Fruit fly (Drosophila melanogaster): Measurements from ENCODE around the gene grnd.

- TF ChIP-seq psq (optimal IDR thresholded peaks at IDR 0.05) (no peak), Dll (optimal IDR thresholded peaks at IDR 0.05) (no peak), CG8478 (optimal IDR thresholded peaks at IDR 0.05) (no peak)
Observed at dm6 chr2L:18481064-18481463, 4.2 kb upstream of the grnd start.

All from whole organism.